Fruit fly (Drosophila melanogaster): Measurements from ENCODE around the gene Hpf1.

DNA sequence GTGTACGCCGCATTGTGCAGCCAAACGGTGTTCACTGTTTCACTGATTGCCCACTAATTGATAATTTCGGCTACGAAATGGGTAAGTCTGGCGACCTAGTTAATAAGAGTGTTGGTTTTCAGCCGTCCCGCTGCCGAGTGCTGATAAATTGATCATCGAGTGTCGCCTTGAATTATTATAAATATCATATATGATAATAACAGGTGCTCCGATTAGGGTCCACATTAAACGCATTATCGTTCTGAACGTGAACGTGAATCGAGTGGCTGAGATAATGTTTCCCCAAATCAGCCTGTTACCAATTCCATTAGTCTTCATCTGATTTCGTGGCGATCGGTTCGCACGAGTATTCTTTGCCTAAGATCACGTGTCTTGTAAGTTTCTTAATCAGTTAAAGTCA lies 49.6 kb downstream of the Hpf1 start:
- TF ChIP-seq CG15696 (tag; optimal IDR thresholded peaks at IDR 0.05) (no peak), cwo (GFP tag; optimal IDR thresholded peaks at IDR 0.05) (peak; percentile 88), Lim3 (GFP tag; IDR thresholded peaks at IDR 0.05) (no peak), D19B (GFP tag; optimal IDR thresholded peaks at IDR 0.05) (no peak)

All from whole organism, embryonic.